Fruit fly (Drosophila melanogaster) whole organism, adult: ENCODE results near the gene CG43773.

Experiments used
- CG11617 ChIP-seq: fragments of 200-800 bp; sonication (Bioruptor generic); optimal IDR thresholded peaks from 2 replicates; lab custom pipeline; 2017; ENCODE audit warnings: mild to moderate bottlenecking, missing biosample characterization, missing genetic modification reagents, missing genetic modification characterization
- CG1620 ChIP-seq: fragments of 200-800 bp; sonication (Bioruptor generic); optimal IDR thresholded peaks from 2 replicates; lab custom pipeline; 2016; ENCODE audit warnings: missing biosample characterization, missing genetic modification characterization
- CG33017 ChIP-seq: fragments of 200-800 bp; sonication (Bioruptor generic); optimal IDR thresholded peaks from 2 replicates; lab custom pipeline; 2018; ENCODE audit warnings: missing biosample characterization, mild to moderate bottlenecking, missing genetic modification characterization, moderate library complexity
- CG7045 ChIP-seq: fragments of 200-800 bp; sonication (Bioruptor generic); optimal IDR thresholded peaks from 2 replicates; lab custom pipeline; 2017; ENCODE audit warnings: missing biosample characterization, mild to moderate bottlenecking, missing genetic modification characterization
- Clk ChIP-seq: fragments of 200-800 bp; sonication (Bioruptor generic); optimal IDR thresholded peaks from 2 replicates; lab custom pipeline; 2017; ENCODE audit warnings: missing biosample characterization, missing genetic modification characterization
- Crg-1 ChIP-seq: fragments of 200-800 bp; sonication (Bioruptor generic); optimal IDR thresholded peaks from 2 replicates; lab custom pipeline; 2016; ENCODE audit warnings: missing biosample characterization, missing genetic modification characterization
- Hr96 ChIP-seq: fragments of 200-800 bp; sonication (Bioruptor generic); optimal IDR thresholded peaks from 2 replicates; lab custom pipeline; 2016; ENCODE audit warnings: missing biosample characterization, missing genetic modification characterization
- cnc ChIP-seq, 2 experiments: fragments of >200 bp; optimal IDR thresholded peaks; 2 replicates each; lab custom pipeline; 2017
- tj ChIP-seq: fragments of 200-800 bp; sonication (Bioruptor generic); optimal IDR thresholded peaks from 3 replicates; lab custom pipeline; 2017; ENCODE audit warnings: missing biosample characterization, mild to moderate bottlenecking, missing genetic modification characterization, moderate library complexity

CG43773 gene

DNA sequence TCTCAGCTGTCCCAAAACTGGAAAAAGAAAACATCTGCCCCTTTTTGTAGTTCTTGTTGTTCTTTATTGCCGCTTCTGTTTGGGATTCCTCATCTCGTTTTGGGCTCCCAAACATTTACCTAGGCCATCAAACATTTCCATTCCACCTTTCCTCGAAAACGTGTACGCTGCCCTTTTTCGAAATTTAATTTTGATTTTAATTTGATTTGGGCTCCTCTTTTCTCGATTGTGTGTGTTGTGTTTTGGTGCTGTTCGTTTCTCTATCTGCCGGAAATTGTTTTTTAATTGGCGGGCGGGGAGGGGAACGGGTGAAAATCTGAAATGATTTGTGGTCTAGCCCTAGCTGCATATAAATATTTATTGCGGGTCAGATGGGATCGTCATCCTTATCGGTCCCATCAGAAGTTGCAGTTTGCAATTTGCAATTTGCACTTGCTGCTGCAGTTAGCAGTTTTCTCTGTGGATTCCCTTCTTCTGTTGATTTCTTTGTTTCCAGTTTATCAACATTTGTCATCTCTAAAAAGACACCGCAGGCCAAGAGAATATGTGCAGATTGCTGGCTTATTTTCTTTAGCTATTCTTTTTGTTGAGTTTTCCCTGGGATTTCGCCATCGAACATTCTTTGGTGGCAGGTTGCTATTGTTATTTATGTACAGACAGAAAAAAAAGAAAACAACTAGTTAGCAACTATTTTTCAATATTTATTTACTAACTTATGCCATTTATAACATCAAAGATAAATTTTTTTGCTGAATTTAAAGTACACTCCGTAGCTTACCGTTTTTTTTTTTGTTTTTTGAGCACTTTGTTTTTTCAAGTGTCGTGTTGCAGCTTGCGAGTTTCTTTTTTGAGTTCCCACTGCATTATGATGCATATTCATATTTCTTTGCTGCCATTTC is 47.6 kb downstream of the CG43773 start:
- TF ChIP-seq CG1620 (GFP tag; lab: Kevin White, UChicago) (no peak), tj (GFP tag; lab: Kevin White, UChicago) (peak; percentile 47), CG7045 (GFP tag; lab: Kevin White, UChicago) (no peak)

DNA sequence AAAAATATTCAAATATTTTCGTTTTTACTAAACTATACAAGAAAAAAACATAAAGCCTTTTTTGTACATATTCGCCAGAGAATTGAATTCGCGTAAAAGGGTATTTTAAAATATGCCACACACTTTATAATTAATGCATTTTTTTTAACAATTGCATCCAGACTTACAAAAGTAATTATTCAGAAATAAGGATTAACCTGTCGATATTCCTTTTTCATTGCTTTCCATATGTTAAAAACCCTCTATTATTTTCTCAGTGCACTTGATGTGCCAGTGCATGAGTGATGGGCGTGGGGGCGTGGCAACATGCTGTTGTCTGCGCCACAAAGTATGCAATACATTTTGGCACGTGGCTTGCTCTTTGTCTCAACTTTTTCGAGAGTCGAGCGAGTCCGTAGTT is 49.3 kb downstream of the CG43773 start:
- no peak for TF ChIP-seq tj (GFP tag; lab: Kevin White, UChicago)
- no peak for TF ChIP-seq Hr96 (GFP tag; lab: Kevin White, UChicago)
- no peak for TF ChIP-seq Crg-1 (GFP tag; lab: Kevin White, UChicago)
- no peak for TF ChIP-seq Clk (GFP tag; lab: Kevin White, UChicago)
- no peak for TF ChIP-seq CG11617 (GFP tag; lab: Kevin White, UChicago)
- no peak for TF ChIP-seq CG33017 (tag; lab: Kevin White, UChicago)
- no peak for TF ChIP-seq cnc (optimal IDR thresholded peaks at IDR 0.05; lab: Kevin White, UChicago)
